Fruit fly (Drosophila melanogaster): ENCODE measurements around the gene Ranbp21.

DNA sequence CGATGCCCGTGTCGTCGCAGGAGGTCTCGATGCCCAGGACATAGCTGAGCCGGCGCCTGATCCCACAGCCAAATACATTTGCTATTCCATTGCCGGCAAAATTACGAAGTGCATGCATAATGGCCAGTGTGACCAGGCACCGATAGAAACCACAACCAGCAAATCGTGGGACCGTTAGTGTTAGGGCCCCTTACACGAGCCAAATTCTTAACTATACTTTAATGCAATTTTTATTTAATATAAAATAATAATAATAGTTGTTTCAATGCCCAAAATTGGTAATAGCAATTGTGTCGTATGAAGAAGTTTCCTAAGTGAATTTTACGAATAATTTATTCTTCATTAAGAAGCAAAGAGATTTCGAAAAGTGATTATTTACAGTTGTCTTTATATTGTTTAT, 49.5 kb upstream of the Ranbp21 start, which contains the start of gene Tcs4:
- TF ChIP-seq psq (optimal IDR thresholded peaks at IDR 0.05) (no peak), pan (optimal IDR thresholded peaks at IDR 0.05) (no peak), Dll (optimal IDR thresholded peaks at IDR 0.05) (no peak), CG8478 (optimal IDR thresholded peaks at IDR 0.05) (no peak), usp (GFP tag; optimal IDR thresholded peaks at IDR 0.05) (no peak)
